Worm (Caenorhabditis elegans) whole organism, L3 larva: ENCODE results near the gene F42A9.7.

Source experiments
- nhr-23 ChIP-seq: fragments of 150-350 bp; optimal IDR thresholded peaks from 2 replicates; lab custom pipeline; 2014; ENCODE audit warnings: missing biosample characterization, missing genetic modification reagents, missing genetic modification characterization
- nhr-237 ChIP-seq: fragments of 150-350 bp; optimal IDR thresholded peaks from 2 replicates; lab custom pipeline; 2014; ENCODE audit warnings: missing biosample characterization, missing genetic modification characterization

DNA sequence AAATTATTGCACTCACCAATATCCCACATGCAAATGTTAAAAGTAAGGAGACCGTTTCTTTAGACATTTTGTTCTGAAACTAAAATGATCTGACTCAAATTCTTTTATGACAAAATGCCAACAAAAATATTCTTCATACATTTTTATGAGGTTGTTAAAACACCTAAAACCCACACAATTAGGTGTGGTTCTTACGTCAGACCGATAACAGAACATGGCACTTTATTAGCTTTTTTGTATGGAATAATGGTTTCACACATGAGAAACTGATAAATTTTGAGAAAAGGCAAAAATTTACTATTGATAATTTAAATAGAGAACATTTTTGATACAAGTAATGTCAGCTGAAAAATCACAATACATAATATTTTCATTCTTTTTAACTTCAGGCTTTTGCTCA is 36.6 kb upstream of the F42A9.7 start, which contains the start of gene C49C8.5:
- TF ChIP-seq nhr-237 (no peak), nhr-23 (tag; lab: Kevin White, UChicago) (no peak)
